Fruit fly (Drosophila melanogaster): ENCODE results near the gene CG6059.
A peak's percentile ranks its signal among the peaks of the same experiment; 100 is the strongest.

CG6059 gene

DNA sequence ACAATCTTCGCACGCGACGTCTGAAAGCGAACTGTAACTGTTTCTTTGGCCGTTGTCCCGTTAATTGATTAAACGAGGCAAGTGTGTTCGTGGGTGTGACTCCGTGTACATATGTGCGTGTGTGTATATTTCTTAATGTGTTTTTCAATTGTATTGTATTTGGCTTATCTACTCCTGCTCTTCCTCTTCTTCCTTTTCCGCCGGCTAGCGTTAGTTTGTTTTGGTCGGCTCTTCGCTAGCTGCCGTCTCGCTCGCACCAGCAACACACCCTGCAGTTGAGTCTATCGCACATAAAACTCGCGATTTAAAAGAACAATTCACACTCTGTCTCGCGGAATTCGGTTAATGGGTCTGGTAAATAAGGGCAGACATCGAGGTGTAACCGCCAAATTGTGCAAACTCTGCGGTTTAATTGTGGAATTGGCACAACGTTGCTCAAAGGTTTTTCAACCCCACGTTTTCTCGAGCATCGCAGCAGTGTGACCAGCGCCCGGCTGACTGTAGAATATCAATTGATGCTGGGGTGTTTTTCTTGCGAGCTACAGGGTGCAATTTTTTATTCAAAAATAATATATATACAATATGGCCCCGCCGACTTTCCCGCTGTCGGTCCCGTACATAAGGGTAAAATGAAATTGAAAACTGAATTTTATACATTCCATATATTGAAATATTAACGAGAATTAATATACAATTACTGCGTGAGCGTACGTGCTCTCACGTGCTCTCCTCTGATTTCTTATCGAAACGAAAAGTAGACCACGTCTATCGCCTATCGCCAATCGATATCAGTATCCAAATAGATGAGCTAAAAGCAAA lies 12.5 kb downstream of the CG6059 start, which contains the start of the genes gb and CG5815 (continued):
- peak; percentile 77 for TF ChIP-seq CG1832 (GFP tag; optimal IDR thresholded peaks at IDR 0.05)
- peak; percentile 87 for TF ChIP-seq CG18262 (tag; optimal IDR thresholded peaks at IDR 0.05)
- peak; percentile 26 for TF ChIP-seq btn (GFP tag; optimal IDR thresholded peaks at IDR 0.05)
- TF ChIP-seq CG12104 (GFP tag; optimal IDR thresholded peaks at IDR 0.05), result peak; percentile 85
- TF ChIP-seq pum (GFP tag; optimal IDR thresholded peaks at IDR 0.05), result peak; percentile 66
- TF ChIP-seq E2f2 (GFP tag; IDR thresholded peaks at IDR 0.05), result peak; percentile 77
- TF ChIP-seq sd (tag; optimal IDR thresholded peaks at IDR 0.05), result no peak
- TF ChIP-seq fu2 (GFP tag; optimal IDR thresholded peaks at IDR 0.05), result peak; percentile 79
- peak; percentile 94 for TF ChIP-seq hbn (GFP tag; IDR thresholded peaks at IDR 0.05; ENCODE audit: partially characterized antibody)
- TF ChIP-seq CG8281 (tag; optimal IDR thresholded peaks at IDR 0.05), result peak; percentile 66
- peak; percentile 90 for TF ChIP-seq CG11695 (GFP tag; IDR thresholded peaks at IDR 0.05)
- TF ChIP-seq Ets65A (GFP tag), result peak; percentile 98
- peak; percentile 85 for TF ChIP-seq bbx (GFP tag; IDR thresholded peaks at IDR 0.05; ENCODE audit: partially characterized antibody)
- TF ChIP-seq CG12071 (GFP tag; optimal IDR thresholded peaks at IDR 0.05), result no peak
- peak; percentile 80 for TF ChIP-seq zen2 (GFP tag; IDR thresholded peaks at IDR 0.05; ENCODE audit: partially characterized antibody)
- TF ChIP-seq H15 (GFP tag; IDR thresholded peaks at IDR 0.05), result peak; percentile 86
- peak; percentile 89 for TF ChIP-seq CG9215 (GFP tag; IDR thresholded peaks at IDR 0.05)
- peak; percentile 91 for TF ChIP-seq Fer3 (tag; optimal IDR thresholded peaks at IDR 0.05)
- TF ChIP-seq CG13624 (GFP tag; optimal IDR thresholded peaks at IDR 0.05), result peak; percentile 80
- TF ChIP-seq Gsc (GFP tag; IDR thresholded peaks at IDR 0.05), result no peak
- peak; percentile 89 for TF ChIP-seq CG10209 (GFP tag; optimal IDR thresholded peaks at IDR 0.05)
- TF ChIP-seq HHEX (GFP tag; optimal IDR thresholded peaks at IDR 0.05), result peak; percentile 89
- no peak for TF ChIP-seq sima (GFP tag; optimal IDR thresholded peaks at IDR 0.05)
- TF ChIP-seq CG2116 (GFP tag; optimal IDR thresholded peaks at IDR 0.05), result peak; percentile 92
- TF ChIP-seq sug (tag; optimal IDR thresholded peaks at IDR 0.05), result no peak
- TF ChIP-seq croc (GFP tag; conservative IDR thresholded peaks at IDR 0.05), result peak; percentile 79
- TF ChIP-seq klu (GFP tag; IDR thresholded peaks at IDR 0.05), result peak; percentile 85
- TF ChIP-seq CG4328 (GFP tag; optimal IDR thresholded peaks at IDR 0.05), result peak; percentile 85
- TF ChIP-seq ham (GFP tag; IDR thresholded peaks at IDR 0.05), result peak; percentile 48; the same call in 1 of the 2 replicates
- TF ChIP-seq CG9609 (GFP tag; optimal IDR thresholded peaks at IDR 0.05), result peak; percentile 75
- TF ChIP-seq CG11696 (GFP tag; IDR thresholded peaks at IDR 0.05), result peak; percentile 77
- no peak for TF ChIP-seq pb (GFP tag; optimal IDR thresholded peaks at IDR 0.05)
- peak; percentile 78 for TF ChIP-seq CG31388 (GFP tag; optimal IDR thresholded peaks at IDR 0.05)
- peak; percentile 93 for TF ChIP-seq vvl (GFP tag; IDR thresholded peaks at IDR 0.05)
- TF ChIP-seq CG18476 (GFP tag; optimal IDR thresholded peaks at IDR 0.05), result peak; percentile 91
- TF ChIP-seq Mes4 (GFP tag; optimal IDR thresholded peaks at IDR 0.05), result peak; percentile 48
- TF ChIP-seq CG6765 (GFP tag; optimal IDR thresholded peaks at IDR 0.05), result peak; percentile 75
- TF ChIP-seq CG14710 (tag; optimal IDR thresholded peaks at IDR 0.05), result peak; percentile 88
- TF ChIP-seq dm (GFP tag; optimal IDR thresholded peaks at IDR 0.05), result peak; percentile 85
- peak; percentile 80 for TF ChIP-seq kay (GFP tag; optimal IDR thresholded peaks at IDR 0.05)
- TF ChIP-seq p53 (GFP tag; optimal IDR thresholded peaks at IDR 0.05), result no peak
- TF ChIP-seq CG34376 (GFP tag; optimal IDR thresholded peaks at IDR 0.05), result peak; percentile 83
- TF ChIP-seq ems (GFP tag; optimal IDR thresholded peaks at IDR 0.05), result peak; percentile 87
- peak; percentile 92 for TF ChIP-seq Sry-β (GFP tag; optimal IDR thresholded peaks at IDR 0.05)
- peak; percentile 73 for TF ChIP-seq shn (GFP tag; optimal IDR thresholded peaks at IDR 0.05)
- TF ChIP-seq chn (GFP tag; optimal IDR thresholded peaks at IDR 0.05), result peak; percentile 93
- peak; percentile 87 for TF ChIP-seq HLH54F (GFP tag; optimal IDR thresholded peaks at IDR 0.05)
- peak; percentile 96 for TF ChIP-seq psq (GFP tag; optimal IDR thresholded peaks at IDR 0.05)
- peak; percentile 96 for TF ChIP-seq vnd (GFP tag; IDR thresholded peaks at IDR 0.05; ENCODE audit: partially characterized antibody)
